Worm (Caenorhabditis elegans) whole organism, early embryonic: Measurements from ENCODE around the gene F59A2.5.
"Not testable (repeated sequence)": the region's sequence is repeated elsewhere in the genome, so short reads cannot be mapped to it uniquely, and the experiment has no call there.

ENCODE experiments used
- B0310.2 ChIP-seq: sonication (generic microtip); optimal IDR thresholded peaks from 2 replicates; lab custom pipeline; 2016; ENCODE audit warnings: mild to moderate bottlenecking, missing genetic modification characterization, missing compliant biosample characterization
- F13C5.2 ChIP-seq: sonication (generic microtip); optimal IDR thresholded peaks from 2 replicates; lab custom pipeline; 2017; ENCODE audit warnings: mild to moderate bottlenecking, missing genetic modification characterization, inconsistent platforms, missing compliant biosample characterization
- aly-1 ChIP-seq: sonication (generic microtip); optimal IDR thresholded peaks from 2 replicates; lab custom pipeline; 2016; ENCODE audit warnings: missing genetic modification characterization, missing compliant biosample characterization
- ama-1 ChIP-seq: fragments of 150-350 bp; optimal IDR thresholded peaks from 2 replicates; lab custom pipeline; 2014
- ceh-13 ChIP-seq: fragments of 200-800 bp; sonication (Bioruptor generic); optimal IDR thresholded peaks from 2 replicates; lab custom pipeline; 2018; ENCODE audit warnings: mild to moderate bottlenecking, missing genetic modification characterization, missing compliant biosample characterization
- ceh-36 ChIP-seq: sonication (generic microtip); optimal IDR thresholded peaks from 2 replicates; lab custom pipeline; 2016; ENCODE audit warnings: missing genetic modification characterization, inconsistent platforms, missing compliant biosample characterization
- ets-7 ChIP-seq: sonication (generic microtip); optimal IDR thresholded peaks from 2 replicates; lab custom pipeline; 2016; ENCODE audit warnings: missing genotype, missing genetic modification characterization, missing compliant biosample characterization
- flt-1 ChIP-seq: fragments of 200-800 bp; sonication (Bioruptor generic); IDR thresholded peaks from 2 replicates; pipeline ENCODE4 v1.3.6; 2022; ENCODE audit warnings: missing genetic modification characterization, missing compliant biosample characterization
- hmg-4 ChIP-seq: fragments of 200-800 bp; sonication (Bioruptor generic); optimal IDR thresholded peaks from 2 replicates; lab custom pipeline; 2018; ENCODE audit warnings: mild to moderate bottlenecking, missing genetic modification characterization, missing compliant biosample characterization
- hnd-1 ChIP-seq: sonication (generic microtip); optimal IDR thresholded peaks from 2 replicates; lab custom pipeline; 2016; ENCODE audit warnings: missing genetic modification characterization, missing compliant biosample characterization
- pes-1 ChIP-seq: fragments of 200-800 bp; sonication (Bioruptor generic); IDR thresholded peaks from 2 replicates; pipeline ENCODE4 v1.3.6; 2022; ENCODE audit warnings: missing genetic modification reagents, missing genetic modification characterization, missing compliant biosample characterization
- scrt-1 ChIP-seq: fragments of 200-800 bp; sonication (Bioruptor generic); IDR thresholded peaks from 2 replicates; pipeline ENCODE4 v1.3.6; 2022; ENCODE audit warnings: missing genetic modification characterization, missing compliant biosample characterization
- sea-1 ChIP-seq: fragments of 200-800 bp; sonication (Bioruptor generic); conservative IDR thresholded peaks from 2 replicates; pipeline ENCODE4 v1.3.6; 2022; ENCODE audit warnings: missing genetic modification characterization, missing compliant biosample characterization
- tbx-11 ChIP-seq: fragments of 200-800 bp; sonication (Bioruptor generic); IDR thresholded peaks from 2 replicates; pipeline ENCODE4 v1.3.6; 2022; ENCODE audit warnings: missing genetic modification characterization, missing compliant biosample characterization
- tbx-37 ChIP-seq: fragments of 200-800 bp; sonication (Bioruptor generic); conservative IDR thresholded peaks from 2 replicates; pipeline ENCODE4 v1.3.6; 2022; ENCODE audit warnings: missing genetic modification reagents, missing genetic modification characterization, missing compliant biosample characterization
- tra-4 ChIP-seq: sonication (generic microtip); optimal IDR thresholded peaks from 2 replicates; lab custom pipeline; 2017; ENCODE audit warnings: missing genetic modification characterization, missing compliant biosample characterization

Gene F59A2.5

ce11 chrIII:3452563-3453210 lies 48.0 kb downstream of the F59A2.5 start, which contains the start of the genes K01A11.3 and C34C12.12:
TSS of gene K01A11.3 (minus strand) at chrIII:3452613.
TSS of gene C34C12.12 (plus strand) at chrIII:3453194.
- TF ChIP-seq pes-1 (no peak), ets-7 (tag; lab: Kevin White, UChicago) (no peak), hmg-4 (GFP tag; lab: Kevin White, UChicago) (no peak), hnd-1 (no peak), scrt-1 (GFP tag; lab: Robert Waterston, UW) (no peak), F13C5.2 (no peak), sea-1 (GFP tag; lab: Robert Waterston, UW) (no peak), tbx-37 (no peak), ama-1 (no peak), tra-4 (tag; lab: Kevin White, UChicago) (no peak), B0310.2 (tag; lab: Kevin White, UChicago) (no peak), tbx-11 (GFP tag; lab: Robert Waterston, UW) (no peak), ceh-13 (GFP tag; lab: Kevin White, UChicago) (no peak), ceh-36 (tag; lab: Kevin White, UChicago) (no peak), aly-1 (tag; lab: Kevin White, UChicago) (no peak), flt-1 (GFP tag; lab: Robert Waterston, UW) (no peak)

- TF ChIP-seq sea-1 (GFP tag; lab: Robert Waterston, UW); ceh-13 (GFP tag; lab: Kevin White, UChicago); ceh-36 (tag; lab: Kevin White, UChicago): not testable (repeated sequence)
Measured at ce11 chrIII:3453486-3453885, 48.8 kb downstream of the F59A2.5 start, which contains the start of gene C34C12.2. TSS of gene C34C12.2 (plus strand) at chrIII:3453786.

- TF ChIP-seq sea-1 (GFP tag; lab: Robert Waterston, UW); flt-1 (GFP tag; lab: Robert Waterston, UW); hmg-4 (GFP tag; lab: Kevin White, UChicago): not testable (repeated sequence)
Measured at ce11 chrIII:3454045-3454444, 49.4 kb downstream of the F59A2.5 start, which contains the start of gene C34C12.1. TSS of gene C34C12.1 (plus strand) at chrIII:3454345.
